Worm (Caenorhabditis elegans) whole organism, L4 larva: ENCODE results near the gene ZC196.3.

Experiments
- ceh-82 ChIP-seq: sonication (generic microtip); optimal IDR thresholded peaks from 2 replicates; lab custom pipeline; 2017; ENCODE audit warnings: missing biosample characterization, missing genetic modification characterization
- daf-12 ChIP-seq: fragments of 150-350 bp; optimal IDR thresholded peaks from 2 replicates; lab custom pipeline; 2014; ENCODE audit warnings: missing biosample characterization, missing genetic modification reagents, missing genetic modification characterization
- daf-19 ChIP-seq: fragments of 200-800 bp; sonication (Bioruptor generic); conservative IDR thresholded peaks from 2 replicates; pipeline ENCODE4 v1.3.6; 2022; ENCODE audit warnings: missing genetic modification characterization, missing compliant biosample characterization
- gei-8 ChIP-seq: fragments of 200-800 bp; sonication (Bioruptor generic); optimal IDR thresholded peaks from 2 replicates; lab custom pipeline; 2018; ENCODE audit warnings: mild to moderate bottlenecking, missing genetic modification characterization, missing compliant biosample characterization
- nhr-10 ChIP-seq: fragments of 150-350 bp; optimal IDR thresholded peaks from 2 replicates; lab custom pipeline; 2014; ENCODE audit warnings: missing biosample characterization, missing genetic modification characterization
- nhr-237 ChIP-seq: sonication (generic microtip); optimal IDR thresholded peaks from 2 replicates; lab custom pipeline; 2017; ENCODE audit warnings: missing biosample characterization, missing genetic modification characterization
- unc-62 ChIP-seq, 3 experiments: fragments of 150-350 bp in 1 of 3; sonication (generic microtip); optimal IDR thresholded peaks in 2 of 3; peaks in 1 of 3; 1 replicate in 1 of 3; 2 replicates in 2 of 3; lab custom pipeline; 2014 to 2017; ENCODE audit warnings: missing biosample characterization in 3 of 3, missing genetic modification characterization in 3 of 3, missing genetic modification reagents in 3 of 3, missing genotype in 1 of 3

- TF ChIP-seq unc-62 (GFP tag; optimal IDR thresholded peaks at IDR 0.05 in 1 of 2; lab: Kevin White, UChicago) (no peak), unc-62 (tag; optimal IDR thresholded peaks at IDR 0.05; lab: Kevin White, UChicago) (no peak), gei-8 (GFP tag; lab: Kevin White, UChicago) (no peak), ceh-82 (no peak), nhr-237 (tag; lab: Kevin White, UChicago) (no peak), daf-12 (tag; lab: Kevin White, UChicago) (no peak), nhr-10 (no peak), daf-19 (no peak)
These were observed 35.1 kb downstream of the ZC196.3 start, which contains the start of gene srx-115 for ce11 chrV:8771599-8771998.
